Fruit fly (Drosophila melanogaster) whole organism, embryonic: ENCODE results near the gene Polr3E.

ENCODE experiments used
- Adf1 ChIP-seq: fragments of 200-800 bp; sonication (Bioruptor generic); IDR thresholded peaks from 2 replicates; pipeline ENCODE4 v1.3.6; 2022; ENCODE audit warnings: missing biosample characterization, missing genetic modification characterization
- Atf-2 ChIP-seq: fragments of 200-800 bp; sonication (Bioruptor generic); optimal IDR thresholded peaks from 2 replicates; lab custom pipeline; 2016; ENCODE audit warnings: missing biosample characterization, missing genetic modification characterization
- CG10543 ChIP-seq: fragments of 200-800 bp; sonication (Bioruptor generic); optimal IDR thresholded peaks from 3 replicates; lab custom pipeline; 2017; ENCODE audit warnings: missing biosample characterization, mild to moderate bottlenecking, missing genetic modification characterization, moderate library complexity
- CG11456 ChIP-seq: fragments of 200-800 bp; sonication (Bioruptor generic); IDR thresholded peaks from 3 replicates; pipeline ENCODE4 v1.3.6; 2022; ENCODE audit warnings: missing biosample characterization, missing genetic modification characterization
- CG11504 ChIP-seq: fragments of 200-800 bp; sonication (Bioruptor generic); optimal IDR thresholded peaks from 3 replicates; lab custom pipeline; 2019; ENCODE audit warnings: missing biosample characterization, mild to moderate bottlenecking, missing genetic modification characterization, moderate library complexity
- CG12769 ChIP-seq: fragments of 200-800 bp; sonication (Bioruptor generic); optimal IDR thresholded peaks from 2 replicates; lab custom pipeline; 2019; ENCODE audit warnings: missing biosample characterization, mild to moderate bottlenecking, missing genetic modification characterization, moderate library complexity
- CG2712 ChIP-seq: fragments of 200-800 bp; optimal IDR thresholded peaks from 3 replicates; lab custom pipeline; 2019; ENCODE audit warnings: missing biosample characterization, mild to moderate bottlenecking, missing genetic modification characterization, moderate library complexity
- CG2875 ChIP-seq: fragments of 200-800 bp; sonication (Bioruptor generic); optimal IDR thresholded peaks from 2 replicates; lab custom pipeline; 2017; ENCODE audit warnings: missing biosample characterization, mild to moderate bottlenecking, missing genetic modification characterization, missing genetic modification reagents
- CG3281 ChIP-seq: fragments of 200-800 bp; sonication (Bioruptor generic); optimal IDR thresholded peaks from 3 replicates; lab custom pipeline; 2017; ENCODE audit warnings: missing biosample characterization, mild to moderate bottlenecking, missing genetic modification characterization
- CG34422 ChIP-seq: fragments of 200-800 bp; sonication (Bioruptor generic); IDR thresholded peaks from 3 replicates; pipeline ENCODE4 v1.3.6; 2022; ENCODE audit warnings: missing biosample characterization, missing genetic modification characterization
- CG4424 ChIP-seq: fragments of 200-800 bp; sonication (Bioruptor generic); optimal IDR thresholded peaks from 3 replicates; lab custom pipeline; 2016; ENCODE audit warnings: missing biosample characterization, missing genetic modification characterization
- CG6175 ChIP-seq: fragments of 200-800 bp; sonication (Bioruptor generic); IDR thresholded peaks from 3 replicates; pipeline ENCODE4 v1.3.6; 2022; ENCODE audit warnings: missing biosample characterization, missing genetic modification characterization
- CG8359 ChIP-seq: fragments of 200-800 bp; sonication (Bioruptor generic); optimal IDR thresholded peaks from 2 replicates; lab custom pipeline; 2017; ENCODE audit warnings: missing biosample characterization, mild to moderate bottlenecking, missing genetic modification characterization, borderline replicate concordance
- CG9932 ChIP-seq: fragments of 200-800 bp; sonication (Bioruptor generic); IDR thresholded peaks from 2 replicates; pipeline ENCODE4 v1.3.6; 2022; ENCODE audit warnings: missing biosample characterization, missing genetic modification characterization
- Dll ChIP-seq: fragments of 200-800 bp; sonication (Bioruptor generic); IDR thresholded peaks from 4 replicates; pipeline ENCODE4 v1.3.6; 2022; ENCODE audit warnings: missing biosample characterization, missing genetic modification characterization; ENCODE audit not compliant: partially characterized antibody
- Drgx ChIP-seq: fragments of 200-800 bp; sonication (Bioruptor generic); IDR thresholded peaks from 2 replicates; pipeline ENCODE4 v1.3.6; 2022; ENCODE audit warnings: missing biosample characterization, missing genetic modification characterization
- Fer1 ChIP-seq: fragments of 200-800 bp; sonication (Bioruptor generic); optimal IDR thresholded peaks from 2 replicates; lab custom pipeline; 2017; ENCODE audit warnings: missing biosample characterization, mild to moderate bottlenecking, missing genetic modification characterization
- HmgD ChIP-seq: fragments of 200-800 bp; sonication (Bioruptor generic); optimal IDR thresholded peaks from 3 replicates; lab custom pipeline; 2016; ENCODE audit warnings: missing biosample characterization, missing genetic modification characterization
- Myb ChIP-seq: fragments of 200-800 bp; sonication (Bioruptor generic); optimal IDR thresholded peaks from 2 replicates; lab custom pipeline; 2016; ENCODE audit warnings: missing biosample characterization, missing genetic modification characterization
- Optix ChIP-seq: fragments of 200-800 bp; sonication (Bioruptor generic); IDR thresholded peaks from 3 replicates; pipeline ENCODE4 v1.3.6; 2022; ENCODE audit warnings: missing biosample characterization, missing genetic modification characterization
- Sox102F ChIP-seq: fragments of 200-800 bp; sonication (Bioruptor generic); optimal IDR thresholded peaks from 2 replicates; lab custom pipeline; 2018; ENCODE audit warnings: missing biosample characterization, mild to moderate bottlenecking, missing genetic modification characterization, moderate library complexity
- ase ChIP-seq: fragments of 200-800 bp; sonication (Bioruptor generic); IDR thresholded peaks from 3 replicates; pipeline ENCODE4 v1.3.6; 2022; ENCODE audit warnings: missing biosample characterization, missing genetic modification characterization
- bbx ChIP-seq: fragments of 200-800 bp; sonication (Bioruptor generic); IDR thresholded peaks from 2 replicates; pipeline ENCODE4 v1.3.6; 2022; ENCODE audit warnings: missing biosample characterization, missing genetic modification characterization; ENCODE audit not compliant: partially characterized antibody
- caup ChIP-seq: fragments of 200-800 bp; sonication (Bioruptor generic); optimal IDR thresholded peaks from 3 replicates; lab custom pipeline; 2017; ENCODE audit warnings: missing biosample characterization, mild to moderate bottlenecking, missing genetic modification characterization, moderate library complexity; ENCODE audit not compliant: severe bottlenecking
- chinmo ChIP-seq: fragments of 200-800 bp; sonication (Bioruptor generic); IDR thresholded peaks from 4 replicates; pipeline ENCODE4 v1.3.6; 2022; ENCODE audit warnings: missing biosample characterization, missing genetic modification characterization; ENCODE audit not compliant: partially characterized antibody
- chm ChIP-seq: fragments of 200-800 bp; sonication (Bioruptor generic); IDR thresholded peaks from 2 replicates; pipeline ENCODE4 v1.3.6; 2022; ENCODE audit warnings: missing biosample characterization, missing genetic modification characterization
- corto ChIP-seq: fragments of 200-800 bp; sonication (Bioruptor generic); optimal IDR thresholded peaks from 2 replicates; lab custom pipeline; 2016; ENCODE audit warnings: missing biosample characterization, mild to moderate bottlenecking, missing genetic modification characterization, moderate library complexity
- crol ChIP-seq: fragments of 200-800 bp; sonication (Bioruptor generic); IDR thresholded peaks from 2 replicates; pipeline ENCODE4 v1.3.6; 2022; ENCODE audit warnings: missing biosample characterization, missing genetic modification characterization
- cwo ChIP-seq: fragments of 200-800 bp; sonication (Bioruptor generic); optimal IDR thresholded peaks from 3 replicates; lab custom pipeline; 2017; ENCODE audit warnings: missing biosample characterization, missing genetic modification characterization, mild to moderate bottlenecking, moderate library complexity, missing genetic modification reagents
- danr ChIP-seq: fragments of 200-800 bp; sonication (Bioruptor generic); IDR thresholded peaks from 2 replicates; pipeline ENCODE4 v1.3.6; 2022; ENCODE audit warnings: missing biosample characterization, missing genetic modification characterization
- dati ChIP-seq: fragments of 200-800 bp; sonication (Bioruptor generic); IDR thresholded peaks from 2 replicates; pipeline ENCODE4 v1.3.6; 2022; ENCODE audit warnings: missing biosample characterization, missing genetic modification characterization
- fd96Cb ChIP-seq: fragments of 200-800 bp; sonication (Bioruptor generic); optimal IDR thresholded peaks from 2 replicates; lab custom pipeline; 2018; ENCODE audit warnings: missing biosample characterization, mild to moderate bottlenecking, missing genetic modification characterization, moderate library complexity
- gem ChIP-seq: fragments of 200-800 bp; sonication (Bioruptor generic); optimal IDR thresholded peaks from 2 replicates; lab custom pipeline; 2019; ENCODE audit warnings: missing biosample characterization, mild to moderate bottlenecking, missing genetic modification characterization, moderate library complexity
- klu ChIP-seq: fragments of 200-800 bp; sonication (Bioruptor generic); IDR thresholded peaks from 2 replicates; pipeline ENCODE4 v1.3.6; 2022; ENCODE audit warnings: missing biosample characterization, missing genetic modification characterization
- lov ChIP-seq, 2 experiments: fragments of 200-800 bp in 1 of 2; fragments of >200 bp in 1 of 2; sonication (Bioruptor generic) in 1 of 2; IDR thresholded peaks in 1 of 2; optimal IDR thresholded peaks in 1 of 2; 2 replicates in 1 of 2; 3 replicates in 1 of 2; pipeline versions ENCODE4 v1.3.6 to Lab custom; 2017 to 2022; ENCODE audit warnings: missing biosample characterization in 1 of 2, missing genetic modification characterization in 1 of 2
- nom ChIP-seq: fragments of 200-800 bp; sonication (Bioruptor generic); optimal IDR thresholded peaks from 2 replicates; lab custom pipeline; 2017; ENCODE audit warnings: missing biosample characterization, missing genetic modification characterization, mild to moderate bottlenecking, moderate library complexity, missing genetic modification reagents
- rib ChIP-seq: fragments of 200-800 bp; sonication (Bioruptor generic); IDR thresholded peaks from 2 replicates; pipeline ENCODE4 v1.3.6; 2022; ENCODE audit warnings: missing biosample characterization, missing genetic modification characterization
- salm ChIP-seq: fragments of 200-800 bp; sonication (Bioruptor generic); optimal IDR thresholded peaks from 2 replicates; lab custom pipeline; 2018; ENCODE audit warnings: missing biosample characterization, mild to moderate bottlenecking, missing genetic modification characterization
- sd ChIP-seq: fragments of 200-800 bp; sonication (Bioruptor generic); optimal IDR thresholded peaks from 3 replicates; lab custom pipeline; 2018; ENCODE audit warnings: missing biosample characterization, mild to moderate bottlenecking, missing genetic modification characterization, moderate library complexity
- sens ChIP-seq: fragments of 200-800 bp; sonication (Bioruptor generic); peaks from one replicate; lab custom pipeline; 2016; ENCODE audit warnings: missing biosample characterization, missing genetic modification characterization
- sr ChIP-seq: fragments of 200-800 bp; sonication (Bioruptor generic); IDR thresholded peaks from 3 replicates; pipeline ENCODE4 v1.3.6; 2022; ENCODE audit warnings: missing biosample characterization, missing genetic modification characterization
- stc ChIP-seq: fragments of 200-800 bp; sonication (Bioruptor generic); IDR thresholded peaks from 2 replicates; pipeline ENCODE4 v1.3.6; 2022; ENCODE audit warnings: missing biosample characterization, missing genetic modification characterization
- tna ChIP-seq: fragments of 200-800 bp; sonication (Bioruptor generic); IDR thresholded peaks from 2 replicates; pipeline ENCODE4 v1.3.6; 2022; ENCODE audit warnings: missing biosample characterization, missing genetic modification characterization; ENCODE audit not compliant: partially characterized antibody
- usp ChIP-seq: fragments of >200 bp; optimal IDR thresholded peaks from 2 replicates; lab custom pipeline; 2017; ENCODE audit warnings: missing biosample characterization, missing genetic modification characterization
- vvl ChIP-seq: fragments of 200-800 bp; sonication (Bioruptor generic); IDR thresholded peaks from 2 replicates; pipeline ENCODE4 v1.3.6; 2022; ENCODE audit warnings: missing biosample characterization, missing genetic modification characterization

The Polr3E gene

DNA sequence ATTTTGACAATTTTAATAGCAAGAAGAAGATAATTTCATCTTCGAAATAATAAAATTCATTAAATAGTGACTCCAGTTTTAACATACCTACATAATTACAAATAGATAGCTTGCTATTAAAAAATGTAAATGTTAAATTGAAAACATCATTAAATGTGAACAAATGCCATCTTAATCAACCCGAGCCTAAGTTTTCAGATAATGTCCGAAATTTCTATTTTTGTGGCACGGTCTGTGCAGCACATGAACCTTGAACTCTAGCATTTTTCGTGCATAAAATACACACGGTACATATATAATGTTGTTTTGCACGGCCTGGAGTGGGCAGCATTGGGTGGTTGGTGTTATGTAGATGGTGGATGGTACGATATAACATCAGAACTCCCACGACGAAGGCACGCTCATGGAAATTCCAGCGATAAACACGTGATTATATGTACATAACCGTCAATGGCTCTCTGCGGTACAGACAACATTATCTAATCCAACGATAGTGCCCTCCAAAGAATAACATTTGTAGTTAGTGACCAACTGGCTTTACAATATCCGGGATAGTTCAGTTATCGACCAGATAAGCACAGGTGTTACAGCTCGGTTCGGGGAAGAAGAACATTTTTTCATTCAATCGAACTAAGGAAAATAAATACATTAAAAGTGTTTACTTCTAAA, 18.6 kb downstream of the Polr3E start (continued):
- no peak for TF ChIP-seq Adf1 (GFP tag; lab: Robert Waterston, UW)
- TF ChIP-seq CG2875, result no peak
- no peak for TF ChIP-seq danr
- TF ChIP-seq CG4424 (GFP tag; lab: Kevin White, UChicago), result no peak
- TF ChIP-seq CG11456 (GFP tag; lab: Robert Waterston, UW), result no peak
- no peak for TF ChIP-seq Dll (GFP tag; lab: Robert Waterston, UW)
- TF ChIP-seq CG2712 (tag; lab: Kevin White, UChicago), result no peak
- peak; percentile 87 for TF ChIP-seq sd (tag; lab: Kevin White, UChicago)
- peak; percentile 71 for TF ChIP-seq cwo (GFP tag; lab: Kevin White, UChicago)
- no peak for TF ChIP-seq HmgD (GFP tag; lab: Kevin White, UChicago)
- TF ChIP-seq Optix (GFP tag; lab: Robert Waterston, UW), result no peak
- TF ChIP-seq, all 482 proteins: peak for 26

DNA sequence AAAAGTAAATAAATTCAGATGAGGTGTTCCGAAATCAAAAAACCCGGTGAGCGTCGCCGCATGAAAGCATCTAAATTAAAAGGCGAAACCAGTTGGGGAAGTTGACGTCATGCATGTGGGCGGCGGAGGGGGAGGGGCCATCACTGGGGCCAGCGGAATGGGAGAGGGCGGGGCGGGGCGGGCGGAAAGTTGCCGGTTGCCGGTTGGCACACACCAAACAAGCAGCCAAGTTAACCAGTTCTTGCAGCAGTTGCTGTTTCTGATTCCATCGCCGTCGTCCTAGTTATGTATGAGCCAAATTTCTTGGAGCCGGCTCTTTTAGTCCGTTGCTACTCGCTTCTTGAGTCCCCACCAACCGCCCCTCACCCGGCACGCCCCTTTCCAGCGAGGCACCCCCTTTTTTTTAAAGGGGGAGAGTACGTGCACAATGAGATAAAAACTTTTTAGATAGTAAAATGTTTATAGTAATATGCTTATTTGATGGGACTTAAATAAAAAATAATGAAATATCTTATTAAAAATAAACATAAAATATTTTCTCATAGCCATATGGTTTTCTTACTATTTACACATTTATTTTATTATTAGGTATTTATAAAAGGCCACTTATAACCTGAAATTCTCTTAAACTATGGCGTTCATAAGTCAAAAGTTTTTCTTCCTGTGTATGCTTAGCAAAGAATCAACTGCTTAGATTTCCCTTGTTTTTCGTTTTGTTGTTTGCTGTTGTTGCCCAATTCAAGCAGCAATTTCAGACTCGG, 20.7 kb downstream of the Polr3E start:
- TF ChIP-seq lov (optimal IDR thresholded peaks at IDR 0.05; lab: Kevin White, UChicago) (no peak), lov (GFP tag; IDR thresholded peaks at IDR 0.05; lab: Robert Waterston, UW) (0 out of 3 replicates have a peak, but pooled peaks have one; percentile 12), vvl (peak; percentile 51; the same call in 1 of the 2 replicates), CG10543 (GFP tag; lab: Kevin White, UChicago) (peak; percentile 8), Sox102F (peak; percentile 18), CG6175 (GFP tag; lab: Robert Waterston, UW) (0 out of 3 replicates have a peak, but pooled peaks have one; percentile 64), nom (GFP tag; lab: Kevin White, UChicago) (peak; percentile 11), sr (peak; percentile 49; the same call in 1 of the 3 replicates), CG34422 (peak; percentile 75; the same call in 1 of the 3 replicates), stc (GFP tag; lab: Robert Waterston, UW) (0 out of 2 replicates have a peak, but pooled peaks have one; percentile 5), usp (GFP tag; lab: Kevin White, UChicago) (no peak), CG8359 (GFP tag; lab: Kevin White, UChicago) (no peak), Atf-2 (GFP tag; lab: Kevin White, UChicago) (no peak), dati (GFP tag; lab: Robert Waterston, UW) (peak; percentile 16; the same call in 1 of the 2 replicates), gem (tag; lab: Kevin White, UChicago) (peak; percentile 19), sens (GFP tag; lab: Kevin White, UChicago) (peak; percentile 44), rib (0 out of 2 replicates have a peak, but pooled peaks have one; percentile 46), CG9932 (peak; percentile 24; the same call in 1 of the 2 replicates), sd (tag; lab: Kevin White, UChicago) (peak; percentile 18), CG11504 (tag; lab: Kevin White, UChicago) (no peak), CG12769 (tag; lab: Kevin White, UChicago) (peak; percentile 46), chm (GFP tag; lab: Robert Waterston, UW) (0 out of 2 replicates have a peak, but pooled peaks have one; percentile 25), salm (tag; lab: Kevin White, UChicago) (no peak), klu (GFP tag; lab: Robert Waterston, UW) (peak; percentile 68), chinmo (GFP tag; lab: Robert Waterston, UW) (peak; percentile 69; the same call in 1 of the 4 replicates), CG3281 (GFP tag; lab: Kevin White, UChicago) (no peak), Drgx (GFP tag; lab: Robert Waterston, UW) (peak; percentile 20), crol (peak; percentile 93), ase (GFP tag; lab: Robert Waterston, UW) (0 out of 3 replicates have a peak, but pooled peaks have one; percentile 16), bbx (peak; percentile 39), tna (GFP tag; lab: Robert Waterston, UW) (0 out of 2 replicates have a peak, but pooled peaks have one; percentile 22), Fer1 (GFP tag; lab: Kevin White, UChicago) (no peak), caup (no peak), fd96Cb (tag; lab: Kevin White, UChicago) (no peak), corto (GFP tag; lab: Kevin White, UChicago) (no peak), Myb (GFP tag; lab: Kevin White, UChicago) (no peak)
